Fruit fly (Drosophila melanogaster) whole organism, adult: ENCODE results near the gene gt.

Experiments used
- CG11617 ChIP-seq: fragments of 200-800 bp; sonication (Bioruptor generic); optimal IDR thresholded peaks from 2 replicates; lab custom pipeline; 2017; ENCODE audit warnings: mild to moderate bottlenecking, missing biosample characterization, missing genetic modification reagents, missing genetic modification characterization
- CG12768 ChIP-seq: fragments of 200-800 bp; sonication (Bioruptor generic); optimal IDR thresholded peaks from 2 replicates; lab custom pipeline; 2017; ENCODE audit warnings: missing biosample characterization, missing genetic modification characterization, mild to moderate bottlenecking, moderate library complexity, missing genetic modification reagents
- CG14711 ChIP-seq: fragments of 200-800 bp; sonication (Bioruptor generic); optimal IDR thresholded peaks from 2 replicates; lab custom pipeline; 2018; ENCODE audit warnings: missing biosample characterization, mild to moderate bottlenecking, missing genetic modification characterization, moderate library complexity
- CG1620 ChIP-seq: fragments of 200-800 bp; sonication (Bioruptor generic); optimal IDR thresholded peaks from 2 replicates; lab custom pipeline; 2016; ENCODE audit warnings: missing biosample characterization, missing genetic modification characterization
- CG33017 ChIP-seq: fragments of 200-800 bp; sonication (Bioruptor generic); optimal IDR thresholded peaks from 2 replicates; lab custom pipeline; 2018; ENCODE audit warnings: missing biosample characterization, mild to moderate bottlenecking, missing genetic modification characterization, moderate library complexity
- CG5204 ChIP-seq: fragments of 200-800 bp; sonication (Bioruptor generic); optimal IDR thresholded peaks from 2 replicates; lab custom pipeline; 2016; ENCODE audit warnings: missing biosample characterization, missing genetic modification characterization
- CG7045 ChIP-seq: fragments of 200-800 bp; sonication (Bioruptor generic); optimal IDR thresholded peaks from 2 replicates; lab custom pipeline; 2017; ENCODE audit warnings: missing biosample characterization, mild to moderate bottlenecking, missing genetic modification characterization
- CG7101 ChIP-seq: fragments of 200-800 bp; sonication (Bioruptor generic); optimal IDR thresholded peaks from 2 replicates; lab custom pipeline; 2018; ENCODE audit warnings: missing biosample characterization, mild to moderate bottlenecking, missing genetic modification characterization, moderate library complexity
- Clk ChIP-seq: fragments of 200-800 bp; sonication (Bioruptor generic); optimal IDR thresholded peaks from 2 replicates; lab custom pipeline; 2017; ENCODE audit warnings: missing biosample characterization, missing genetic modification characterization
- Crg-1 ChIP-seq: fragments of 200-800 bp; sonication (Bioruptor generic); optimal IDR thresholded peaks from 2 replicates; lab custom pipeline; 2016; ENCODE audit warnings: missing biosample characterization, missing genetic modification characterization
- Hr96 ChIP-seq: fragments of 200-800 bp; sonication (Bioruptor generic); optimal IDR thresholded peaks from 2 replicates; lab custom pipeline; 2016; ENCODE audit warnings: missing biosample characterization, missing genetic modification characterization
- Mnt ChIP-seq: fragments of 200-800 bp; sonication (Bioruptor generic); optimal IDR thresholded peaks from 2 replicates; lab custom pipeline; 2016; ENCODE audit warnings: missing biosample characterization, mild to moderate bottlenecking, missing genetic modification characterization
- bab1 ChIP-seq: fragments of 200-800 bp; sonication (Bioruptor generic); optimal IDR thresholded peaks from 3 replicates; lab custom pipeline; 2019; ENCODE audit warnings: missing biosample characterization, mild to moderate bottlenecking, missing genetic modification characterization, moderate library complexity
- cic ChIP-seq: fragments of 200-800 bp; sonication (Bioruptor generic); optimal IDR thresholded peaks from 2 replicates; lab custom pipeline; 2017; ENCODE audit warnings: missing biosample characterization, mild to moderate bottlenecking, missing genetic modification characterization, moderate library complexity
- cnc ChIP-seq, 2 experiments: fragments of >200 bp; optimal IDR thresholded peaks; 2 replicates each; lab custom pipeline; 2017
- kay ChIP-seq: fragments of 200-800 bp; sonication (Bioruptor generic); peaks from one replicate; lab custom pipeline; 2016; ENCODE audit warnings: missing biosample characterization, missing genetic modification characterization, borderline replicate concordance
- ovo ChIP-seq: fragments of 200-800 bp; sonication (Bioruptor generic); optimal IDR thresholded peaks from 2 replicates; lab custom pipeline; 2016; ENCODE audit warnings: missing biosample characterization, missing genetic modification characterization
- pad ChIP-seq: fragments of 200-800 bp; sonication (Bioruptor generic); optimal IDR thresholded peaks from 3 replicates; lab custom pipeline; 2017; ENCODE audit warnings: missing biosample characterization, missing genetic modification characterization, mild to moderate bottlenecking, moderate library complexity, missing genetic modification reagents
- tj ChIP-seq: fragments of 200-800 bp; sonication (Bioruptor generic); optimal IDR thresholded peaks from 3 replicates; lab custom pipeline; 2017; ENCODE audit warnings: missing biosample characterization, mild to moderate bottlenecking, missing genetic modification characterization, moderate library complexity
- toe ChIP-seq: fragments of 200-800 bp; sonication (Bioruptor generic); optimal IDR thresholded peaks from 2 replicates; lab custom pipeline; 2016; ENCODE audit warnings: missing biosample characterization, missing genetic modification characterization

Gene gt

DNA sequence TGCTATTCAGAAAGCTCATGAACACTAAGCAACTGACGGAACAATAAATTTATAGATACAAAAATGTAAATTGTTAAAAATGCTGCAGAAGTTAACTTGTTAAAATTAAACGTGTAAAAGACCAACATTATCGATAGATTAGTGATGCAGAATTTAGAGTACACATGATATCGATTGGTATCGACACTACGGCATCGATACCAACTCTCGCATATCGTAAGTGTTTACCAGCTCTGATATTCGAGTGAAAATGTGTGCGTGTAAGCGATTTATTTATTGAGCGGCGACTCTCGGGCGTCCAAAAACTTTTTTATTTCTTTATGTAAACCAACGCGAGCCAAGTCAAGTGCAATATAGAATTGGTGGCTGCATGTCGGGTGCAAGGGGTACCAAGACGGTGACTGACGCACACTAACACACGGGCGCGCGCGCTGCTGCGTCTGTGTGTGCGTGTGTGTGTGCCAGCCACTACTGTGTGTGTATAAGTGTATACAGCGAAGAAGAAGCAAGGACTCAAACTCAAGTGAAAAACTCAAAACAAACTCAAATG, 19.1 kb upstream of the gt start, which contains the start of gene z:
z (plus strand) TSS at position 20 of the 550 bp plus-strand sequence.
- TF ChIP-seq cnc (optimal IDR thresholded peaks at IDR 0.05; lab: Kevin White, UChicago) (no peak), ovo (GFP tag; lab: Kevin White, UChicago) (no peak), kay (no peak), CG7045 (GFP tag; lab: Kevin White, UChicago) (no peak), Clk (GFP tag; lab: Kevin White, UChicago) (no peak), CG14711 (tag; lab: Kevin White, UChicago) (no peak), CG7101 (tag; lab: Kevin White, UChicago) (no peak), CG12768 (GFP tag; lab: Kevin White, UChicago) (no peak), CG33017 (no peak), tj (GFP tag; lab: Kevin White, UChicago) (peak; percentile 45), toe (GFP tag; lab: Kevin White, UChicago) (peak; percentile 0), CG11617 (no peak), CG5204 (GFP tag; lab: Kevin White, UChicago) (no peak), pad (GFP tag; lab: Kevin White, UChicago) (no peak), CG1620 (GFP tag; lab: Kevin White, UChicago) (peak; percentile 5), bab1 (no peak), cic (GFP tag; lab: Kevin White, UChicago) (no peak), Hr96 (GFP tag; lab: Kevin White, UChicago) (no peak), Mnt (GFP tag; lab: Kevin White, UChicago) (peak; percentile 42), Crg-1 (no peak)

DNA sequence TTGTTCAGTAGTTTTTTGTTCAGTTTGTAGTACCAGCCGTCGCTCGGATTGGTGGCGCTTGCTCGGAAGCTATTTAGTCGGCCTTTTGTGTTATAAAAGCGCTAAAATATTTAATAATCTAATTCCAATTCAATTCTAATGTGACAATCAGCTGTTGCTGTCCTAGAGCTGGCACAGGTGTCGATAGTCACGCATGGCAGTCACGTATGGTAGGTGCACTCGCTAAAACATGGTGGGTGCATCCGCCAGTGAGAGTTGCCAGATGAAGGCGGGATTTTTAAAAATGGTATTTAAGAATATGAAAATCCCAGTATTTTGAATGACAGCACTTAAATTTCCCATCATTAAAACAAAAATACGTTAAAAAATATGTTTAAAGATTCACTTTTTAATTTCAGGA, 15.0 kb upstream of the gt start, which contains the start of gene tko:
tko (minus strand) TSS at position 179 of the 400 bp plus-strand sequence.
- TF ChIP-seq CG1620 (GFP tag; lab: Kevin White, UChicago) (peak; percentile 36), kay (no peak), Mnt (GFP tag; lab: Kevin White, UChicago) (peak; percentile 7), Clk (GFP tag; lab: Kevin White, UChicago) (no peak), bab1 (peak; percentile 84), ovo (GFP tag; lab: Kevin White, UChicago) (peak; percentile 15), CG5204 (GFP tag; lab: Kevin White, UChicago) (no peak)

DNA sequence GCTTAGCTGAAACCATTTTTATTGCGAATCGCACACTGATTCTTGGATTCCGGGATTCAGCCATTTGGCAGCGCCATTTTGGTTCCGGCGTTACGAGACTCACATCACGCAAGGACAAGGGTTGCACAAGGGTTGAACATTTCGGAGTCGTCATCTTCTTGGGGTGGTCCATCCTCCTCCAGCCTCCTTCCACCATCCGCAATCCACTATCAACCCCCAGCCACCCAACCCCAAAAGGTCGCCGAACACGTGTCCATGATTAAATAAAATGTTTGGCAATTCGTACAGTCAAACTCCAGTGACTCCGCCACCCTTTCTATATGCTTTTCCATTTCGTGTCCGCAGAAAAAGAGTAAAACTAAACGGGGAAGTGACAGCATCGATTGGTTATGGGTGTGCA, 11.5 kb upstream of the gt start:
- no peak for TF ChIP-seq CG33017
- TF ChIP-seq CG5204 (GFP tag; lab: Kevin White, UChicago) = no peak
- no peak for TF ChIP-seq pad (GFP tag; lab: Kevin White, UChicago)

DNA sequence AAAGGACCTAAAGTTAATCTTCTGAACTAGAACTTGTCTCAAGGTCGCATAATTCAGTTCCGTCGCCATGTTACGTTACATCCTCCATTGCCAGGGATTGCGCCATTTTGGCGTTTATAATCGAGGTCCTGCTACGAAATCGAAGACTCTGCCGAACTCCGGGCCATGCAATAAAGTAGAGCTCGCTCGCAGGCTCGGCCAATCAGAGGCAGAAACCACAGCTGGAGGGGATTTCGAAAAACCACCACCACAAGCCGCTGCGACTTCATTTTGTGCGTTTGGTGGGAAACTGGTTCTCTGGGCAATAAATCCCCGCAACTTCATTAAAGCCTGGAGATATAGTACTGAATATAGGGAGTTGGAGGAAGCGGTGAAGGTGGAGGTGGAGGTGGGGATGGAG, 6.1 kb upstream of the gt start:
- TF ChIP-seq pad (GFP tag; lab: Kevin White, UChicago) = no peak

DNA sequence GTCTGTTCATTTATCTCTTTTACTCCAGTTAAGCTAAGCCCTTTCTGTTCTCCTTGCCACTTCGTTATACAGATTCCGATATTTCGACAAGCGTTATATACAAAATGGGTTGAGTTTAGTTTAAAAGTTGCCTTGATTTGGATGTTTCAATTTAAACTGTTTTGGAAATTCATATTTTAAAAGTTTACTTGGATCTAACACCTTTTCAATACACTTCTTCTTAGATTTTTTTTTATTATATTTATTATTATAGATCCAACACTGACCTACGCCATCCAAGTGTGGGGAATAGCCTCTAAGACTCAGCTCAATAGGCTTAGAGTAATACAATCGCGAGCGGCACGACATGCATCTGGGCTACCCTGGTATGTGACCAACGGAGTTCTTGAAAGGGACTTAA, 3.0 kb downstream of the gt start, which contains the start of gene CG32797:
CG32797 (minus strand) TSS at position 101 of the 400 bp plus-strand sequence.
- TF ChIP-seq Clk (GFP tag; lab: Kevin White, UChicago) (no peak), CG33017 (no peak), ovo (GFP tag; lab: Kevin White, UChicago) (no peak), cic (GFP tag; lab: Kevin White, UChicago) (no peak), tj (GFP tag; lab: Kevin White, UChicago) (no peak), Mnt (GFP tag; lab: Kevin White, UChicago) (no peak), CG11617 (no peak), CG7101 (tag; lab: Kevin White, UChicago) (no peak), toe (GFP tag; lab: Kevin White, UChicago) (no peak), bab1 (no peak), CG7045 (GFP tag; lab: Kevin White, UChicago) (no peak), Hr96 (GFP tag; lab: Kevin White, UChicago) (no peak)

DNA sequence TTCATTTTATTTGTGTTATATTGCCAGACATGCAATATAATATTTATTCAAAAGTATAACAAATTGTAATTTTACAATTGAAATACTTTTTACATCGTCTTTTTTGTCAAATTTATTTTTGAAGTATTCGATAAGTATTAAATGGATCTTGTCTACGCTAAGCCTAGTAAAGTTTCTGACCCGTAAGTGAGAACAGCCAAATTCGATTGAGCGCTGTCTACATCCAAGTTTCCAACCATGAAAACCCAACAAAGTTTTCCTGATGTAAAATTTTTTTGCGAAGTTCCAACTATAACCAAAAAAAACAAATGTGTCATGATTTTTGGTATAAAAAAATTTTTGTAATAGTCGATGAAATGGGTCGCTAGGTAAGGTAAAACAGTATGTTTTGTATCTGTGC, 9.2 kb downstream of the gt start:
- TF ChIP-seq CG7045 (GFP tag; lab: Kevin White, UChicago) (no peak), CG33017 (no peak), bab1 (no peak), ovo (GFP tag; lab: Kevin White, UChicago) (no peak), Clk (GFP tag; lab: Kevin White, UChicago) (no peak)

DNA sequence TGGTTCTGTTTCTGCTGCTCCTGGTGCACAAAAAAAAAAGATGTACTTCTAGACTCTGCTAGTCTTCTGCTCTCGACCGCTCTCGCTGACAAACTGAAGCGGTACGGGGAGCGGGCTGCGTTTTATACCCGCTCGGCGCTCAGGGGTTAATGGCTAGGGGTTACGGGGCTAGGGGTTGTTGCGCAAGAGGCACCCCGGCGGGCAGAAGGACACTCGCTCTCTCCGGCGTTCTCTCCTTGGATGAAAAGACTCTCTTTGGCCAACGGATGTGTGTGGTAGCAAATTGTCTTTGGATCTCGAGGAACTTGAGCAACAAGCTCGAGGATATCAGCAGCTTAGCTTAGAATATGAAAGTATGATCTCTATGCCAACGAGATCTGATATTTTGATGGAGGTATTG, 18.0 kb downstream of the gt start, which contains the start of gene CG12496:
CG12496 (minus strand) TSS at position 97 of the 400 bp plus-strand sequence.
- no peak for TF ChIP-seq CG14711 (tag; lab: Kevin White, UChicago)

DNA sequence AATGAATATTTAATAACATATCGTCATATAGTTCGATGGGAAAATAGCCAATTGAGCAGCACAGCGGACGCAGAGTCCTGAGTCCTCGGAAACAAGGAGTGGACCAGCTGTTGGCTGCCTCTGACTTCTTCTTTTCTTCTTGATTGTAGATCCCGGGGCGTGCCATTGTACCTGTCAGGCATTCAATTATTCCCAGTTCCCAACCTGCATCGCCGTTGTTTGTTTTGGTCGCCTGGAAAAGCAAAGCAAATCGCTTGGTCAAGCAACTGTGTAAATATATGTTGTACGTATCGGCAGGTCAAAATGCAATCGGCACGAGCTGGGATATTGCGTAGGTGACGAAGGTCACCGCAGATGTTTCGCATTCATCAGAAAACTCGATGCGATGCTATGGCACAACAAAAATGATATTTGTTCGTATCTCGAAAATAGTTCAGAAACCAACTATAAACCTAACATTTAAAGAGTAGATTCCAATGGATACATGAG, 20.0 kb downstream of the gt start:
- TF ChIP-seq CG5204 (GFP tag; lab: Kevin White, UChicago) (no peak), toe (GFP tag; lab: Kevin White, UChicago) (no peak), Hr96 (GFP tag; lab: Kevin White, UChicago) (no peak), Mnt (GFP tag; lab: Kevin White, UChicago) (no peak), tj (GFP tag; lab: Kevin White, UChicago) (no peak), CG7101 (tag; lab: Kevin White, UChicago) (no peak), CG12768 (GFP tag; lab: Kevin White, UChicago) (no peak), CG1620 (GFP tag; lab: Kevin White, UChicago) (no peak), CG11617 (no peak), CG33017 (no peak)
